Worm (Caenorhabditis elegans): ENCODE data around the gene Y53G8AR.9.
A peak's percentile ranks its signal among the peaks of the same experiment; 100 is the strongest.

The Y53G8AR.9 gene

ce11 chrIII:3309700-3310099 is 11.3 kb downstream of the Y53G8AR.9 start (continued):
- TF ChIP-seq mxl-1 (tag; optimal IDR thresholded peaks at IDR 0.05) (no peak), K12H6.12 (tag; optimal IDR thresholded peaks at IDR 0.05) (no peak)

DNA sequence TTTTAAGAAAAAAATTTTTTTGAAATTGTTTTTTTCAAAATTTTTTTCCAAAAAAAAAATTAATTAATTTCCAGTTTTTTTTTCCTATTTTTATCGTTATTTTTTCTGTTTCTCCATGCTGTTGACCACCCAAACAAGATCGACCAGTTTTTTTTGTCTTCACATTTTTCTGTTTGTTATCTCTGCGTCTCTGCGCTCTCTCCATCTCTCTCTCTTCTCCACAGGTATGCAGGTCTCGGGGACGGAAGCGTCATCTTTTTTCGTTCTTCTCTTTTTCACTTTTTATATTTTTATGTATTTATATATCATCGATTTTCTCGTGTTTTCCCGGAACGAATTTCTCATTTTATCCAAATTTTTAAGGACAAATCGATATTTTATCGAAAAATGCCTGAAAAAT is 12.1 kb downstream of the Y53G8AR.9 start:
- TF ChIP-seq F57A8.1 (GFP tag; optimal IDR thresholded peaks at IDR 0.05), result no peak
- TF ChIP-seq hmg-1.2 (GFP tag; IDR thresholded peaks at IDR 0.05), result peak; percentile 49; the same call in 1 of the 2 replicates

DNA sequence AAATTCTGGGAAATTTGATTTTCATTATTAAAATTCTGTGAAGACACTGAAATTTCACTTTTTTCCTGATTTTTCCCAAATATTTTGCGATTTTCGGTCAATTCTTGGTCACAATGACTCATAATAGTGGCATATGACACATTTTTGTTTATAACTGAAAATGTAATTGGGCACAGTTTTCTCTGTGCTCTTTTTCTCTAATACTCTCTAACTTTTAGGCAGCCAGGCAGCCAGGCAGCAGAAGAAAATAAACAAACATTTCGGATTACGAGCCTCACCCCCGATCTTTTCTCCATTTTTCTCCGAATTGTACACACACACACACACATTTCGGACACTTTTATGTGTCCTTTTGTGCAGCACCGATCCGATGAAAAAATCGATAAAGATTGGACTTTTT is 13.7 kb downstream of the Y53G8AR.9 start:
- no peak for TF ChIP-seq xnd-1 (tag; optimal IDR thresholded peaks at IDR 0.05)
- no peak for TF ChIP-seq aptf-2 (GFP tag; conservative IDR thresholded peaks at IDR 0.05)
- TF ChIP-seq attf-5 (GFP tag; optimal IDR thresholded peaks at IDR 0.05), result peak; percentile 35
- TF ChIP-seq F22D6.2 (tag; optimal IDR thresholded peaks at IDR 0.05), result no peak
- no peak for TF ChIP-seq tlf-1 (GFP tag; optimal IDR thresholded peaks at IDR 0.05)
- no peak for TF ChIP-seq madf-3 (GFP tag; IDR thresholded peaks at IDR 0.05)
- TF ChIP-seq ztf-6 (GFP tag; IDR thresholded peaks at IDR 0.05), result no peak
- TF ChIP-seq cebp-1 (GFP tag; IDR thresholded peaks at IDR 0.05), result no peak
- peak; percentile 11 for TF ChIP-seq cebp-1 (tag; optimal IDR thresholded peaks at IDR 0.05)

DNA sequence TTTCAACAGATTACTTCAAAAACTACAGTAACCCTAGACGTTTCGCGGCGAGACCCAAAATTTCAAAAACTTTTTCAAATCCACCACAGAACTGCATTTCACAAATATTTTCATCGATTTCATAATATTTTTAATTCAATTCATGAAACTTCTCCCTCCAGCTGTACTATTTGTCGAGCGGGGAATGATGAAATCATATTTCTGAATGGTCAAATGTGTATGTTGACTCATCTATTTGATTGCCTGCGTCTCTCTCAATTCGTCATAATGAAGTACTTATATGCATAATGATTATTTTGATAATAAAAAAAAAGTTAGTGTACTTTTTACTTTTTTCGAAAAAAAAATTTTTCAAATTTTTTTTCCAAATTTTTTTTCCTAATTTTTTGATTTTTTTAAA is 14.7 kb downstream of the Y53G8AR.9 start:
- no peak for TF ChIP-seq B0336.3 (GFP tag; IDR thresholded peaks at IDR 0.05)
- TF ChIP-seq athp-1 (tag; optimal IDR thresholded peaks at IDR 0.05), result no peak
- peak; percentile 86 for TF ChIP-seq cebp-1 (GFP tag; IDR thresholded peaks at IDR 0.05)
- peak; percentile 95 for TF ChIP-seq cebp-1 (tag; optimal IDR thresholded peaks at IDR 0.05)
- TF ChIP-seq F23B12.7 (tag; optimal IDR thresholded peaks at IDR 0.05; ENCODE audit: insufficient read depth), result no peak
- peak; percentile 28 for TF ChIP-seq unc-62 (GFP tag; optimal IDR thresholded peaks at IDR 0.05)
- no peak for TF ChIP-seq mel-28 (tag; optimal IDR thresholded peaks at IDR 0.05; ENCODE audit: borderline replicate concordance)
- TF ChIP-seq mes-4 (tag; optimal IDR thresholded peaks at IDR 0.05), result no peak
- no peak for TF ChIP-seq Y53F4B.3 (GFP tag; IDR thresholded peaks at IDR 0.05)
- TF ChIP-seq F39B2.1 (GFP tag; IDR thresholded peaks at IDR 0.05), result no peak
- no peak for TF ChIP-seq nfya-1 (tag; optimal IDR thresholded peaks at IDR 0.05; ENCODE audit: borderline replicate concordance, insufficient read depth)
- no peak for TF ChIP-seq ccch-3 (GFP tag; optimal IDR thresholded peaks at IDR 0.05)
- TF ChIP-seq pha-4 (tag; optimal IDR thresholded peaks at IDR 0.05), result no peak

ce11 chrIII:3304554-3304953 is 16.5 kb downstream of the Y53G8AR.9 start:
- TF ChIP-seq hmg-1.2 (GFP tag; IDR thresholded peaks at IDR 0.05) (peak; percentile 76), B0336.3 (GFP tag; IDR thresholded peaks at IDR 0.05) (no peak), zim-3 (tag; optimal IDR thresholded peaks at IDR 0.05) (no peak), cebp-1 (GFP tag; IDR thresholded peaks at IDR 0.05) (no peak), cebp-1 (tag; optimal IDR thresholded peaks at IDR 0.05) (peak; percentile 2), F57C9.4 (tag; optimal IDR thresholded peaks at IDR 0.05) (no peak), gei-17 (GFP tag; optimal IDR thresholded peaks at IDR 0.05) (no peak), ceh-79 (tag; optimal IDR thresholded peaks at IDR 0.05) (no peak)

- no peak for TF ChIP-seq hmg-20 (GFP tag; IDR thresholded peaks at IDR 0.05)
- no peak for TF ChIP-seq Y67H2A.10 (GFP tag; conservative IDR thresholded peaks at IDR 0.05)
- TF ChIP-seq attf-6 (GFP tag; IDR thresholded peaks at IDR 0.05), result no peak
- no peak for TF ChIP-seq nfyb-1 (GFP tag; IDR thresholded peaks at IDR 0.05)
- TF ChIP-seq lin-54 (GFP tag; optimal IDR thresholded peaks at IDR 0.05), result no peak
- TF ChIP-seq tbx-9 (tag; optimal IDR thresholded peaks at IDR 0.05; ENCODE audit: borderline replicate concordance), result no peak
Measured at ce11 chrIII:3297151-3297550, 23.9 kb downstream of the Y53G8AR.9 start, which contains the start of gene Y53G8AR.5. Gene Y53G8AR.5 (plus strand): TSS chrIII:3297451.
